Fruit fly (Drosophila melanogaster): ENCODE results near the gene Spp.

Spp gene

DNA sequence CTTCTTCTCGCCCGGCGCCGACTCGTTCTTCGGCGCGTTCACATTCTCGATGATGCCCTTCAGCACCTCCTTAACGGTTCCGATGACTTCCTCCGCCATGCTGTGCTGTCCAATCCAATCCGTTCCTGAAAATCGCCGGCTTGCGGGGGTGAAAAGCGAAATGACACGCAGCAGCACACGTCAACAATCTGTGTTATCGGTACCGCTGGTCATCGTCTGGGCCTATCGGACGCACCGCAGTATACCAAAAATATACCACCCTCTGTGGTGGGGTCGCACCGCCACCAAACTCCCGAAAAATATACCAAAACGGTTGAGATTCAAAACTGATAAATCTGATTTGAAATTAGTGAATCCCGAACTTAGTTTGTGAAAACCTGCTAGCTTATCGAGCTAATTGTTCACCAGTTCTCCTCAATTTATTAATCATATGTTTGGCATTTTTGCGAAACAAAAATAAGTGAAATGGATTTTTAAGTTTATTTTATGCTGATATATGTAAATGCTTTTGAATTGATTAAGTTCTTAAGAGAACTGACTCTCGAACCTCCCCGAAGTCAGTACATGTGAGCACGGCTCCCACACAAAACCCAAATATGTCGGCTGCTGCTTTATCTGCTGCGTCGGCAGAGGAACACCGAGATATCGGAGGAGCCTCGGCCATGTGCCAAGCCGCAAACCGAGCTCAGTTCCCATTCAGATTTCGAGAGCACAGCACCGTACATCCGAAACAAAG, at the start of gene Spp, which contains the start of gene nAChRbeta3:
Gene Spp (minus strand): TSS at position 210 of the 736 bp plus-strand sequence.
Gene nAChRbeta3 (plus strand): TSS at position 686 of the 736 bp plus-strand sequence.
- TF ChIP-seq Mnt (GFP tag; optimal IDR thresholded peaks at IDR 0.05) (peak; percentile 34), CG5204 (GFP tag; optimal IDR thresholded peaks at IDR 0.05) (no peak)

DNA sequence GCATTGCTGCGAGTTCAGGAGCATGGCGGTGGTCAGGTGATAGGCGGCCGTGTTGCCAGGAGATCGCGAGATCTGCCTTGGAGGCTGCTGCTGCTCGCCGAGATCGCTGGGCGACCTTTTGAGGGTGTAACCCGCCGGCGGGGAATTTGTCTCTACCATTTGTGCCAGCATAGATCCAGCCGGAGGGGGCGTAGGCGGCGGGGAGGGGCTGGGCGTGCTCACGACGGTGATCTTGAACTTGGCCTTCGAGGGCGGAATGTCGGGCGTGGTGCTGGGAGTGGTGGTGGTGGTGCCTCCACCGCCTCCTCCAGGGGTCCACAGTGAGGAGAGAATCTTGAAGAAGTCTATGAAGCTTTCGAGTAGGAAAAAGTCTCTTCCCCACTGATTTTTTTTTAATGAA, 49.6 kb upstream of the Spp start:
- TF ChIP-seq CG7101 (tag; optimal IDR thresholded peaks at IDR 0.05) (no peak), CG11617 (GFP tag; optimal IDR thresholded peaks at IDR 0.05) (no peak), toe (GFP tag; optimal IDR thresholded peaks at IDR 0.05) (no peak), CG1620 (GFP tag; optimal IDR thresholded peaks at IDR 0.05) (no peak), Clk (GFP tag; optimal IDR thresholded peaks at IDR 0.05) (no peak), kay (GFP tag; ENCODE audit: borderline replicate concordance) (no peak), cic (GFP tag; optimal IDR thresholded peaks at IDR 0.05) (no peak), tj (GFP tag; optimal IDR thresholded peaks at IDR 0.05) (no peak), bab1 (GFP tag; optimal IDR thresholded peaks at IDR 0.05) (no peak), CG14711 (tag; optimal IDR thresholded peaks at IDR 0.05) (no peak), CG5204 (GFP tag; optimal IDR thresholded peaks at IDR 0.05) (no peak), ovo (GFP tag; optimal IDR thresholded peaks at IDR 0.05) (no peak), Crg-1 (GFP tag; optimal IDR thresholded peaks at IDR 0.05) (no peak), CG33017 (tag; optimal IDR thresholded peaks at IDR 0.05) (no peak), cnc (optimal IDR thresholded peaks at IDR 0.05) (no peak), CG7045 (GFP tag; optimal IDR thresholded peaks at IDR 0.05) (no peak), Hr96 (GFP tag; optimal IDR thresholded peaks at IDR 0.05) (no peak)

- TF ChIP-seq Hr96 (GFP tag; optimal IDR thresholded peaks at IDR 0.05) (no peak), pad (GFP tag; optimal IDR thresholded peaks at IDR 0.05) (no peak), toe (GFP tag; optimal IDR thresholded peaks at IDR 0.05) (no peak), Crg-1 (GFP tag; optimal IDR thresholded peaks at IDR 0.05) (no peak), CG12768 (GFP tag; optimal IDR thresholded peaks at IDR 0.05) (no peak), cic (GFP tag; optimal IDR thresholded peaks at IDR 0.05) (no peak), tj (GFP tag; optimal IDR thresholded peaks at IDR 0.05) (no peak), cnc (optimal IDR thresholded peaks at IDR 0.05) (no peak), CG14711 (tag; optimal IDR thresholded peaks at IDR 0.05) (no peak), Mnt (GFP tag; optimal IDR thresholded peaks at IDR 0.05) (no peak), CG11617 (GFP tag; optimal IDR thresholded peaks at IDR 0.05) (no peak)
These were observed 47.1 kb upstream of the Spp start for dm6 chr2L:591511-591910.

dm6 chr2L:585268-585667, 40.8 kb upstream of the Spp start:
- TF ChIP-seq kay (GFP tag; ENCODE audit: borderline replicate concordance) (no peak), CG1620 (GFP tag; optimal IDR thresholded peaks at IDR 0.05) (no peak), Mnt (GFP tag; optimal IDR thresholded peaks at IDR 0.05) (no peak), CG7101 (tag; optimal IDR thresholded peaks at IDR 0.05) (no peak), tj (GFP tag; optimal IDR thresholded peaks at IDR 0.05) (no peak), pad (GFP tag; optimal IDR thresholded peaks at IDR 0.05) (no peak), Clk (GFP tag; optimal IDR thresholded peaks at IDR 0.05) (no peak), CG5204 (GFP tag; optimal IDR thresholded peaks at IDR 0.05) (no peak), CG11617 (GFP tag; optimal IDR thresholded peaks at IDR 0.05) (no peak), CG33017 (tag; optimal IDR thresholded peaks at IDR 0.05) (no peak), toe (GFP tag; optimal IDR thresholded peaks at IDR 0.05) (no peak), cic (GFP tag; optimal IDR thresholded peaks at IDR 0.05) (no peak), CG12768 (GFP tag; optimal IDR thresholded peaks at IDR 0.05) (no peak), bab1 (GFP tag; optimal IDR thresholded peaks at IDR 0.05) (no peak), Crg-1 (GFP tag; optimal IDR thresholded peaks at IDR 0.05) (no peak)

DNA sequence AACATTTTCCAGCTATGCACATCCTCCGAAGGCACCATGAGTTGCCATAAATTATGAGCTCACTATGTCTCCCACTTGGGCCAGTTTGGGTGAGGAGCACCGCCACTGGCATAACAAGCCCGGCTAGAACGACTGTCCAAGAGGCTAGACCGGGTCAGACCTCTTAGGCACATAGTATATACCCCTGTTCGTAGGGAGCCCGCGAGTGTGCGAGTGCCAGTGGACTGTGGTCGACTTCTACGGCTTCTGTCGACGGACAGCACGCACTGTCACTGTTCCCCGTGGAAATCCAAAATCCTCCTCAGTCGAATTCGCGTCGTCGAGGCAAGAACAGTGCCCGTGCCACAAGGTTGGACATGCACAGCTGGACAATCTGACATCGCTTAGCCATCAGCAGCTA, 32.7 kb upstream of the Spp start, which contains the start of gene Pph13:
Gene Pph13 (plus strand): TSS at position 301 of the 400 bp plus-strand sequence.
- TF ChIP-seq CG1620 (GFP tag; optimal IDR thresholded peaks at IDR 0.05) (no peak), Crg-1 (GFP tag; optimal IDR thresholded peaks at IDR 0.05) (no peak), cic (GFP tag; optimal IDR thresholded peaks at IDR 0.05) (no peak), CG7101 (tag; optimal IDR thresholded peaks at IDR 0.05) (no peak), CG12768 (GFP tag; optimal IDR thresholded peaks at IDR 0.05) (no peak), Clk (GFP tag; optimal IDR thresholded peaks at IDR 0.05) (no peak), tj (GFP tag; optimal IDR thresholded peaks at IDR 0.05) (no peak), Hr96 (GFP tag; optimal IDR thresholded peaks at IDR 0.05) (no peak), CG14711 (tag; optimal IDR thresholded peaks at IDR 0.05) (no peak), ovo (GFP tag; optimal IDR thresholded peaks at IDR 0.05) (no peak), toe (GFP tag; optimal IDR thresholded peaks at IDR 0.05) (no peak), CG11617 (GFP tag; optimal IDR thresholded peaks at IDR 0.05) (no peak)

dm6 chr2L:576559-577184, 32.2 kb upstream of the Spp start, which contains the start of gene Ptth:
Gene Ptth (minus strand): TSS chr2L:576896.
- TF ChIP-seq CG12768 (GFP tag; optimal IDR thresholded peaks at IDR 0.05) (no peak), bab1 (GFP tag; optimal IDR thresholded peaks at IDR 0.05) (peak; percentile 10), CG11617 (GFP tag; optimal IDR thresholded peaks at IDR 0.05) (no peak), CG5204 (GFP tag; optimal IDR thresholded peaks at IDR 0.05) (no peak)
